Fruit fly (Drosophila melanogaster): Measurements from ENCODE around the gene vls.

The vls gene

dm6 chr2L:20091094-20091679 is 25.7 kb upstream of the vls start, which contains the start of the genes CG10747 and Pyroxd1 (continued):
- TF ChIP-seq CG11560 (tag; IDR thresholded peaks at IDR 0.05) (peak; percentile 90), E2f1 (GFP tag; IDR thresholded peaks at IDR 0.05) (peak; percentile 94), nerfin-1 (tag; optimal IDR thresholded peaks at IDR 0.05) (peak; percentile 92), CG42726 (GFP tag; IDR thresholded peaks at IDR 0.05; ENCODE audit: partially characterized antibody) (no peak), sna (GFP tag; IDR thresholded peaks at IDR 0.05; ENCODE audit: partially characterized antibody) (no peak), schlank (tag; optimal IDR thresholded peaks at IDR 0.05) (peak; percentile 94), CG5180 (GFP tag; optimal IDR thresholded peaks at IDR 0.05) (peak; percentile 85), lilli (GFP tag; optimal IDR thresholded peaks at IDR 0.05) (peak; percentile 98), CG3281 (GFP tag; optimal IDR thresholded peaks at IDR 0.05) (peak; percentile 97), so (GFP tag; IDR thresholded peaks at IDR 0.05) (peak; percentile 96), CG7357 (GFP tag; IDR thresholded peaks at IDR 0.05) (peak; percentile 88), Xrp1 (GFP tag; IDR thresholded peaks at IDR 0.05) (peak; percentile 95), CG11723 (GFP tag; optimal IDR thresholded peaks at IDR 0.05) (peak; percentile 94), CG7745 (tag; optimal IDR thresholded peaks at IDR 0.05) (no peak), zen (tag; optimal IDR thresholded peaks at IDR 0.05) (peak; percentile 91), CG30431 (GFP tag; optimal IDR thresholded peaks at IDR 0.05) (peak; percentile 94), nom (GFP tag; optimal IDR thresholded peaks at IDR 0.05) (peak; percentile 95), CG12942 (GFP tag; optimal IDR thresholded peaks at IDR 0.05) (peak; percentile 96), H15 (GFP tag; IDR thresholded peaks at IDR 0.05) (peak; percentile 89), Atf6 (GFP tag; IDR thresholded peaks at IDR 0.05) (peak; percentile 97), E2f2 (GFP tag; IDR thresholded peaks at IDR 0.05) (peak; percentile 91), CG14667 (GFP tag; IDR thresholded peaks at IDR 0.05) (peak; percentile 94), CG14441 (GFP tag; IDR thresholded peaks at IDR 0.05) (peak; percentile 95), p53 (GFP tag; optimal IDR thresholded peaks at IDR 0.05) (peak; percentile 80), luna (GFP tag; optimal IDR thresholded peaks at IDR 0.05) (peak; percentile 85), Dip2 (GFP tag; IDR thresholded peaks at IDR 0.05) (peak; percentile 42; the same call in 1 of the 2 replicates), CG17328 (GFP tag; IDR thresholded peaks at IDR 0.05) (peak; percentile 92), tgo (GFP tag; IDR thresholded peaks at IDR 0.05) (peak; percentile 98), Sox100B (GFP tag; optimal IDR thresholded peaks at IDR 0.05) (peak; percentile 96), CG18764 (GFP tag; optimal IDR thresholded peaks at IDR 0.05) (peak; percentile 91), Kr (GFP tag; optimal IDR thresholded peaks at IDR 0.05) (no peak), run (tag; optimal IDR thresholded peaks at IDR 0.05) (peak; percentile 94), Rfx (GFP tag; IDR thresholded peaks at IDR 0.05) (peak; percentile 98), Atf-2 (GFP tag; optimal IDR thresholded peaks at IDR 0.05) (peak; percentile 93), CG12219 (GFP tag; optimal IDR thresholded peaks at IDR 0.05) (peak; percentile 96), Hr39 (optimal IDR thresholded peaks at IDR 0.05) (no peak), CG31441 (GFP tag; IDR thresholded peaks at IDR 0.05) (peak; percentile 94), emc (GFP tag; optimal IDR thresholded peaks at IDR 0.05) (peak; percentile 83), PHDP (tag; optimal IDR thresholded peaks at IDR 0.05) (peak; percentile 97), CG5245 (GFP tag; optimal IDR thresholded peaks at IDR 0.05) (peak; percentile 94), Hr3 (GFP tag; optimal IDR thresholded peaks at IDR 0.05) (peak; percentile 97), CG8924 (tag; optimal IDR thresholded peaks at IDR 0.05) (peak; percentile 98), CG7372 (GFP tag; IDR thresholded peaks at IDR 0.05) (peak; percentile 94), GATAe (GFP tag; conservative IDR thresholded peaks at IDR 0.05) (peak; percentile 74; the same call in 1 of the 2 replicates), CG2678 (tag; optimal IDR thresholded peaks at IDR 0.05) (peak; percentile 98), ftz-f1 (GFP tag; optimal IDR thresholded peaks at IDR 0.05) (peak; percentile 64), tio (GFP tag; optimal IDR thresholded peaks at IDR 0.05) (peak; percentile 98), CG1024 (GFP tag; IDR thresholded peaks at IDR 0.05) (peak; percentile 54; the same call in 1 of the 2 replicates), MESR4 (GFP tag; optimal IDR thresholded peaks at IDR 0.05) (peak; percentile 80), slbo (GFP tag; IDR thresholded peaks at IDR 0.05) (peak; percentile 98), CG17361 (GFP tag; IDR thresholded peaks at IDR 0.05) (peak; percentile 98)

Measured in whole organism, embryonic.